Fruit fly (Drosophila melanogaster): ENCODE measurements around the gene CG45099.

CG45099 gene

dm6 chr3R:22026922-22027742, 7.0 kb downstream of the CG45099 start, which contains the start of the genes Cchl and ND-42 (continued):
- TF ChIP-seq fd85E (GFP tag; optimal IDR thresholded peaks at IDR 0.05): no peak
- TF ChIP-seq vri (GFP tag; optimal IDR thresholded peaks at IDR 0.05): peak; percentile 60
- no peak for TF ChIP-seq Eip93F (GFP tag; optimal IDR thresholded peaks at IDR 0.05)
- peak; percentile 51 for TF ChIP-seq dsx (GFP tag; optimal IDR thresholded peaks at IDR 0.05; ENCODE audit: poor library complexity, severe bottlenecking)
- no peak for TF ChIP-seq Smox (GFP tag; optimal IDR thresholded peaks at IDR 0.05)
- TF ChIP-seq pdm3 (GFP tag; optimal IDR thresholded peaks at IDR 0.05): peak; percentile 80
- TF ChIP-seq Eip78C (GFP tag): peak; percentile 95
- peak in 1 of 2 experiments; percentile 71 for TF ChIP-seq ss (GFP tag; optimal IDR thresholded peaks at IDR 0.05)
- no peak for TF ChIP-seq Hr4 (GFP tag; optimal IDR thresholded peaks at IDR 0.05)
- no peak for TF ChIP-seq salr (GFP tag; optimal IDR thresholded peaks at IDR 0.05)
- no peak for TF ChIP-seq CG16779 (tag; optimal IDR thresholded peaks at IDR 0.05)
- peak; percentile 54 for TF ChIP-seq Hr38 (GFP tag; optimal IDR thresholded peaks at IDR 0.05)
- TF ChIP-seq Ets96B (tag; optimal IDR thresholded peaks at IDR 0.05): peak; percentile 71
- TF ChIP-seq esn (GFP tag; optimal IDR thresholded peaks at IDR 0.05): peak; percentile 88
- no peak for TF ChIP-seq CG9139 (GFP tag; optimal IDR thresholded peaks at IDR 0.05)
- TF ChIP-seq Ets21C (GFP tag; optimal IDR thresholded peaks at IDR 0.05): peak; percentile 57
- TF ChIP-seq CG11294 (GFP tag; IDR thresholded peaks at IDR 0.05): peak; percentile 50; the same call in 1 of the 2 replicates
- peak; percentile 79 for TF ChIP-seq lz (GFP tag; optimal IDR thresholded peaks at IDR 0.05)
- peak; percentile 74; the same call in 2 of the 3 replicates for TF ChIP-seq CG6163 (GFP tag; IDR thresholded peaks at IDR 0.05)
- TF ChIP-seq CG3032 (tag; optimal IDR thresholded peaks at IDR 0.05): peak; percentile 81
- peak; percentile 16 for TF ChIP-seq CG6854 (GFP tag; optimal IDR thresholded peaks at IDR 0.05)
- TF ChIP-seq Sox14 (GFP tag; optimal IDR thresholded peaks at IDR 0.05): peak; percentile 75
- TF ChIP-seq CG34406 (GFP tag; optimal IDR thresholded peaks at IDR 0.05): peak; percentile 80
- peak; percentile 79 for TF ChIP-seq topi (GFP tag; optimal IDR thresholded peaks at IDR 0.05)

DNA sequence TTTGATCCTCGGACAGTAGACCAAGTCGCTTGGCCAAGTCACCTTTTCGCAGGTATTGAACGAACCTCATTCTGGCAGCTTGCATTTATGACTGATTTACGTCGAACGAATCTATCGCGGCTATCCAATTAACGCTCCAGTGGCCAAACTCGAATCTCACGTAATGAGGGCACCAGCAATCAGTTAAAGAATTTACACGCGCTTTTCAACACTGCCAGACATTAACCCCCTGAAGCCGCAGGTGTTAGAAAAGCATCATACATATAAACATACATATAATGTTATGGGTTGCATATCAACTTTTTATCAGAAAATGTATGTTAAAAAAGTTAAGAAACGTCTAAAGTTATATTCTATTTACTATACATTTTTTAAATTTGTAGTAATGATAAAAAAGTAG, 8.8 kb downstream of the CG45099 start, which contains the start of gene CG6028:
TSS of gene CG6028 (minus strand) at position 187 of the 400 bp plus-strand sequence.
- TF ChIP-seq CG10669 (GFP tag; optimal IDR thresholded peaks at IDR 0.05) (no peak), CG11762 (GFP tag; optimal IDR thresholded peaks at IDR 0.05; ENCODE audit: insufficient read depth) (no peak), Ets21C (GFP tag; optimal IDR thresholded peaks at IDR 0.05) (peak; percentile 8), CG6792 (GFP tag; optimal IDR thresholded peaks at IDR 0.05) (no peak), Hr4 (GFP tag; optimal IDR thresholded peaks at IDR 0.05) (no peak), net (GFP tag; optimal IDR thresholded peaks at IDR 0.05) (no peak), CG8119 (GFP tag; IDR thresholded peaks at IDR 0.05) (no peak), fd59A (GFP tag; optimal IDR thresholded peaks at IDR 0.05) (no peak), CG10631 (GFP tag; optimal IDR thresholded peaks at IDR 0.05) (no peak), CG16779 (tag; optimal IDR thresholded peaks at IDR 0.05) (no peak), Sox15 (GFP tag; optimal IDR thresholded peaks at IDR 0.05) (no peak), Smox (GFP tag; optimal IDR thresholded peaks at IDR 0.05) (no peak), CG11294 (GFP tag; IDR thresholded peaks at IDR 0.05) (no peak), CG4318 (GFP tag; optimal IDR thresholded peaks at IDR 0.05) (no peak), Met (GFP tag; optimal IDR thresholded peaks at IDR 0.05) (peak; percentile 27), salr (GFP tag; optimal IDR thresholded peaks at IDR 0.05) (no peak), CG6276 (GFP tag; optimal IDR thresholded peaks at IDR 0.05) (no peak), CG32006 (GFP tag; optimal IDR thresholded peaks at IDR 0.05) (no peak), svp (GFP tag) (peak; percentile 79), spab (GFP tag; optimal IDR thresholded peaks at IDR 0.05) (no peak), dsx (GFP tag; optimal IDR thresholded peaks at IDR 0.05; ENCODE audit: poor library complexity, severe bottlenecking) (no peak), dac (GFP tag; optimal IDR thresholded peaks at IDR 0.05) (no peak), lz (GFP tag; optimal IDR thresholded peaks at IDR 0.05) (peak; percentile 29), CG3919 (GFP tag; optimal IDR thresholded peaks at IDR 0.05) (peak; percentile 51), CG6854 (GFP tag; optimal IDR thresholded peaks at IDR 0.05) (no peak), pdm3 (GFP tag; optimal IDR thresholded peaks at IDR 0.05) (no peak), vri (GFP tag; optimal IDR thresholded peaks at IDR 0.05) (peak; percentile 72), topi (GFP tag; optimal IDR thresholded peaks at IDR 0.05) (peak; percentile 45), Sox102F (GFP tag; optimal IDR thresholded peaks at IDR 0.05) (no peak), Hr38 (GFP tag; optimal IDR thresholded peaks at IDR 0.05) (no peak), achi (GFP tag; optimal IDR thresholded peaks at IDR 0.05) (no peak), CG34406 (GFP tag; optimal IDR thresholded peaks at IDR 0.05) (no peak), fd85E (GFP tag; optimal IDR thresholded peaks at IDR 0.05) (no peak), CG31627 (GFP tag; optimal IDR thresholded peaks at IDR 0.05) (peak; percentile 25), Ets96B (tag; optimal IDR thresholded peaks at IDR 0.05) (no peak), Eip78C (GFP tag) (peak; percentile 65), CG6163 (GFP tag; IDR thresholded peaks at IDR 0.05) (peak; percentile 21; the same call in 1 of the 3 replicates), eg (GFP tag; IDR thresholded peaks at IDR 0.05) (peak; percentile 66; the same call in 2 of the 3 replicates), CG9139 (GFP tag; optimal IDR thresholded peaks at IDR 0.05) (no peak), OdsH (GFP tag; optimal IDR thresholded peaks at IDR 0.05) (peak; percentile 15), CG3032 (tag; optimal IDR thresholded peaks at IDR 0.05) (peak; percentile 9)
